Worm (Caenorhabditis elegans) whole organism, L3 larva: ENCODE results near the gene T04C4.3.
A peak's percentile ranks its signal among the peaks of the same experiment; 100 is the strongest.
"Not testable (repeated sequence)": the region's sequence is repeated elsewhere in the genome, so short reads cannot be mapped to it uniquely, and the experiment has no call there.

Source experiments
- ZK546.5 ChIP-seq: sonication (generic microtip); optimal IDR thresholded peaks from 2 replicates; lab custom pipeline; 2017; ENCODE audit warnings: missing biosample characterization, missing genetic modification characterization
- aly-2 ChIP-seq: fragments of 150-350 bp; optimal IDR thresholded peaks from 2 replicates; lab custom pipeline; 2014; ENCODE audit warnings: missing biosample characterization, missing genetic modification characterization
- ceh-28 ChIP-seq: fragments of 150-350 bp; optimal IDR thresholded peaks from 2 replicates; lab custom pipeline; 2014; ENCODE audit warnings: missing biosample characterization, missing genetic modification reagents, missing genetic modification characterization
- ceh-82 ChIP-seq: fragments of 150-350 bp; optimal IDR thresholded peaks from 2 replicates; lab custom pipeline; 2014; ENCODE audit warnings: missing biosample characterization, missing genetic modification characterization
- daf-12 ChIP-seq: fragments of 150-350 bp; optimal IDR thresholded peaks from 2 replicates; lab custom pipeline; 2014; ENCODE audit warnings: missing biosample characterization, missing genetic modification reagents, missing genetic modification characterization
- egl-27 ChIP-seq: sonication (generic microtip); optimal IDR thresholded peaks from 4 replicates; lab custom pipeline; 2017; ENCODE audit warnings: missing biosample characterization, missing genetic modification reagents, missing genetic modification characterization
- elt-1 ChIP-seq: fragments of 150-350 bp; optimal IDR thresholded peaks from 2 replicates; lab custom pipeline; 2014; ENCODE audit warnings: missing biosample characterization, missing genetic modification characterization
- elt-2 ChIP-seq: sonication (generic microtip); optimal IDR thresholded peaks from 2 replicates; lab custom pipeline; 2016; ENCODE audit warnings: missing genetic modification reagents, mild to moderate bottlenecking, missing genetic modification characterization, missing compliant biosample characterization
- eor-1 ChIP-seq, 2 experiments: fragments of 150-350 bp; optimal IDR thresholded peaks; 2 replicates each; lab custom pipeline; 2014 to 2018; ENCODE audit warnings: missing biosample characterization in 2 of 2, missing genetic modification characterization in 2 of 2
- fkh-2 ChIP-seq: fragments of 150-350 bp; optimal IDR thresholded peaks from 2 replicates; lab custom pipeline; 2014; ENCODE audit warnings: missing biosample characterization, missing genetic modification reagents, missing genetic modification characterization
- fos-1 ChIP-seq: fragments of 150-350 bp; optimal IDR thresholded peaks from 2 replicates; lab custom pipeline; 2014; ENCODE audit warnings: missing biosample characterization, missing genetic modification characterization
- hmg-11 ChIP-seq: sonication (generic microtip); optimal IDR thresholded peaks from 2 replicates; lab custom pipeline; 2016; ENCODE audit warnings: missing genetic modification characterization, missing compliant biosample characterization
- lin-15B ChIP-seq: fragments of 150-350 bp; optimal IDR thresholded peaks from 2 replicates; lab custom pipeline; 2014; ENCODE audit warnings: missing biosample characterization, missing genetic modification characterization
- lin-39 ChIP-seq: fragments of 150-350 bp; optimal IDR thresholded peaks from 2 replicates; lab custom pipeline; 2018; ENCODE audit warnings: missing biosample characterization, missing genetic modification reagents, missing genetic modification characterization
- lsy-12 ChIP-seq: sonication (generic microtip); optimal IDR thresholded peaks from 2 replicates; lab custom pipeline; 2016; ENCODE audit warnings: mild to moderate bottlenecking, missing genetic modification characterization, missing compliant biosample characterization
- nhr-12 ChIP-seq: fragments of 150-350 bp; optimal IDR thresholded peaks from 2 replicates; lab custom pipeline; 2014; ENCODE audit warnings: missing biosample characterization, missing genetic modification characterization
- nhr-23 ChIP-seq: fragments of 150-350 bp; optimal IDR thresholded peaks from 2 replicates; lab custom pipeline; 2014; ENCODE audit warnings: missing biosample characterization, missing genetic modification reagents, missing genetic modification characterization
- nhr-25 ChIP-seq: sonication (generic microtip); optimal IDR thresholded peaks from 2 replicates; lab custom pipeline; 2017; ENCODE audit warnings: missing biosample characterization, missing genetic modification characterization
- nhr-28 ChIP-seq: fragments of 150-350 bp; optimal IDR thresholded peaks from 2 replicates; lab custom pipeline; 2014; ENCODE audit warnings: missing biosample characterization, missing genetic modification characterization
- nhr-43 ChIP-seq: sonication (generic microtip); optimal IDR thresholded peaks from 2 replicates; lab custom pipeline; 2016; ENCODE audit warnings: mild to moderate bottlenecking, missing genetic modification characterization, missing compliant biosample characterization; ENCODE audit not compliant: poor library complexity, severe bottlenecking
- nhr-67 ChIP-seq: fragments of 150-350 bp; optimal IDR thresholded peaks from 2 replicates; lab custom pipeline; 2014; ENCODE audit warnings: missing biosample characterization, missing genetic modification characterization
- nhr-76 ChIP-seq: fragments of 150-350 bp; sonication (generic microtip); optimal IDR thresholded peaks from 5 replicates; lab custom pipeline; 2014; ENCODE audit warnings: missing biosample characterization, missing genetic modification characterization
- nhr-77 ChIP-seq: fragments of 150-350 bp; optimal IDR thresholded peaks from 2 replicates; lab custom pipeline; 2014; ENCODE audit warnings: missing biosample characterization, missing genetic modification characterization
- pha-4 ChIP-seq: fragments of 150-350 bp; optimal IDR thresholded peaks from 2 replicates; lab custom pipeline; 2014; ENCODE audit warnings: missing biosample characterization, missing genetic modification reagents, missing genetic modification characterization
- pqm-1 ChIP-seq: fragments of 150-350 bp; optimal IDR thresholded peaks from 2 replicates; lab custom pipeline; 2017; ENCODE audit warnings: missing biosample characterization, missing genetic modification characterization, inconsistent platforms
- sea-2 ChIP-seq: fragments of 150-350 bp; sonication (generic microtip); optimal IDR thresholded peaks from 4 replicates; lab custom pipeline; 2014; ENCODE audit warnings: missing biosample characterization, missing genetic modification reagents, missing genetic modification characterization
- tbx-2 ChIP-seq: sonication (generic microtip); optimal IDR thresholded peaks from 2 replicates; lab custom pipeline; 2016; ENCODE audit warnings: mild to moderate bottlenecking, missing genetic modification characterization, missing compliant biosample characterization
- unc-39 ChIP-seq: sonication (generic microtip); optimal IDR thresholded peaks from 4 replicates; lab custom pipeline; 2017; ENCODE audit warnings: missing biosample characterization, missing genetic modification characterization
- unc-62 ChIP-seq: fragments of 150-350 bp; sonication (generic microtip); optimal IDR thresholded peaks from 4 replicates; lab custom pipeline; 2014; ENCODE audit warnings: missing biosample characterization, missing genetic modification reagents, missing genetic modification characterization
- zag-1 ChIP-seq: fragments of 150-350 bp; optimal IDR thresholded peaks from 2 replicates; lab custom pipeline; 2014; ENCODE audit warnings: missing biosample characterization, missing genetic modification characterization

The T04C4.3 gene

ce11 chrIV:2216756-2217155 is at the start of gene T04C4.3:
Gene T04C4.3 (minus strand): TSS chrIV:2216856.
- not testable (repeated sequence) for TF ChIP-seq nhr-67 (tag; lab: Kevin White, UChicago); aly-2; unc-39

ce11 chrIV:2263564-2263963 is 46.9 kb upstream of the T04C4.3 start, which contains the start of gene famp-1:
Gene famp-1 (minus strand): TSS chrIV:2263664.
- TF ChIP-seq egl-27 (tag; lab: Kevin White, UChicago) (no peak), ZK546.5 (tag; lab: Kevin White, UChicago) (no peak), nhr-12 (tag; lab: Kevin White, UChicago) (no peak), elt-2 (tag; lab: Kevin White, UChicago) (no peak), lin-39 (tag; lab: Kevin White, UChicago) (no peak), aly-2 (no peak), lsy-12 (tag; lab: Kevin White, UChicago) (no peak), daf-12 (no peak), elt-1 (tag; lab: Kevin White, UChicago) (no peak), nhr-67 (tag; lab: Kevin White, UChicago) (no peak)

- TF ChIP-seq pqm-1 = no peak
- no peak for TF ChIP-seq lsy-12 (tag; lab: Kevin White, UChicago)
- TF ChIP-seq pha-4 = no peak
- TF ChIP-seq ceh-28 (tag; lab: Kevin White, UChicago) = peak; percentile 87
- TF ChIP-seq nhr-25 (tag; lab: Kevin White, UChicago) = no peak
- no peak for TF ChIP-seq nhr-43 (tag; lab: Kevin White, UChicago)
- TF ChIP-seq lin-39 (tag; lab: Kevin White, UChicago) = no peak
- TF ChIP-seq unc-62 (GFP tag; lab: Kevin White, UChicago) = no peak
- TF ChIP-seq lin-15B (tag; lab: Kevin White, UChicago) = no peak
These were observed 36.9 kb upstream of the T04C4.3 start for ce11 chrIV:2253392-2254048.

- TF ChIP-seq eor-1 (tag; optimal IDR thresholded peaks at IDR 0.05; lab: Kevin White, UChicago) (no peak), lin-39 (tag; lab: Kevin White, UChicago) (no peak), daf-12 (no peak), unc-62 (GFP tag; lab: Kevin White, UChicago) (no peak), lsy-12 (tag; lab: Kevin White, UChicago) (no peak), zag-1 (no peak), nhr-77 (tag; lab: Kevin White, UChicago) (no peak), nhr-23 (tag; lab: Kevin White, UChicago) (no peak), fkh-2 (tag; lab: Kevin White, UChicago) (no peak), ceh-28 (tag; lab: Kevin White, UChicago) (no peak), tbx-2 (tag; lab: Kevin White, UChicago) (no peak), sea-2 (GFP tag; lab: Kevin White, UChicago) (no peak)
- TF ChIP-seq, all 47 proteins: peak for 0
These were observed 29.5 kb upstream of the T04C4.3 start for ce11 chrIV:2246150-2246549.

- TF ChIP-seq nhr-43, nhr-25, elt-2 (tag; lab: Kevin White, UChicago): not testable (repeated sequence)
These were observed 28.9 kb upstream of the T04C4.3 start, which contains the start of gene M70.1 for ce11 chrIV:2245565-2245964. Gene M70.1 (plus strand): TSS chrIV:2245865.

- no peak for TF ChIP-seq nhr-28
- no peak for TF ChIP-seq lin-15B (tag; lab: Kevin White, UChicago)
- TF ChIP-seq nhr-43 (tag; lab: Kevin White, UChicago) = no peak
- no peak for TF ChIP-seq hmg-11 (tag; lab: Kevin White, UChicago)
- no peak for TF ChIP-seq ceh-82 (tag; lab: Kevin White, UChicago)
- no peak for TF ChIP-seq fos-1
- no peak for TF ChIP-seq fkh-2 (tag; lab: Kevin White, UChicago)
- no peak for TF ChIP-seq elt-1 (tag; lab: Kevin White, UChicago)
- no peak for TF ChIP-seq pha-4
- no peak for TF ChIP-seq nhr-76 (tag; lab: Kevin White, UChicago)
- no peak for TF ChIP-seq pqm-1
These were observed 25.9 kb upstream of the T04C4.3 start, which contains the start of the genes M70.3 and M70.2 for ce11 chrIV:2242349-2243088. Gene M70.3 (minus strand): TSS chrIV:2242449. Gene M70.2 (plus strand): TSS chrIV:2243038.
